ENCODE assay signal across 2 fruit fly cellular contexts in genomic region chr2L:7990720-7991119, dm6.
TF ChIP-seq lines count a peak whose summit lies in the region.

No protein-coding gene starts in this region.

- no peak for TF ChIP-seq CTCF in whole organism, embryonic (GFP tag; optimal IDR thresholded peaks at IDR 0.05; lab: Kevin White, UChicago)

TF ChIP-seq in whole organism, embryonic, 481 proteins besides CTCF, POLR2A, EP300 and RAD21:
- TF ChIP-seq sens (GFP tag; lab: Kevin White, UChicago): peak; percentile 56
- TF ChIP-seq corto (GFP tag; optimal IDR thresholded peaks at IDR 0.05; lab: Kevin White, UChicago): no peak
- no peak for TF ChIP-seq grn (GFP tag; optimal IDR thresholded peaks at IDR 0.05; lab: Kevin White, UChicago)
- no peak for TF ChIP-seq wek (GFP tag; optimal IDR thresholded peaks at IDR 0.05; lab: Kevin White, UChicago)

TF ChIP-seq in whole organism, prepupa, 60 proteins besides CTCF, POLR2A, EP300 and RAD21:
- TF ChIP-seq Eip78C (GFP tag; lab: Kevin White, UChicago) (peak; percentile 48), Smox (GFP tag; optimal IDR thresholded peaks at IDR 0.05; lab: Kevin White, UChicago) (no peak)
TF ChIP-seq in whole organism, prepupa: peak in this region for 1.
